Worm (Caenorhabditis elegans) whole organism, L3 larva: ENCODE results near the gene seb-3.
A peak's percentile ranks its signal among the peaks of the same experiment; 100 is the strongest.

Source experiments
- ama-1 ChIP-seq: fragments of 150-350 bp; optimal IDR thresholded peaks from 2 replicates; lab custom pipeline; 2018
- ceh-82 ChIP-seq: fragments of 150-350 bp; optimal IDR thresholded peaks from 2 replicates; lab custom pipeline; 2014; ENCODE audit warnings: missing biosample characterization, missing genetic modification characterization
- egl-5 ChIP-seq: fragments of 150-350 bp; optimal IDR thresholded peaks from 2 replicates; lab custom pipeline; 2017; ENCODE audit warnings: missing biosample characterization, missing genetic modification reagents, missing genetic modification characterization, inconsistent platforms
- nfya-1 ChIP-seq: sonication (generic microtip); optimal IDR thresholded peaks from 2 replicates; lab custom pipeline; 2017; ENCODE audit warnings: missing genetic modification characterization, mild to moderate bottlenecking, missing compliant biosample characterization, antibody characterized with exemption, moderate library complexity; ENCODE audit not compliant: insufficient read depth
- nhr-237 ChIP-seq: fragments of 150-350 bp; optimal IDR thresholded peaks from 2 replicates; lab custom pipeline; 2014; ENCODE audit warnings: missing biosample characterization, missing genetic modification characterization
- pha-4 ChIP-seq: fragments of 150-350 bp; optimal IDR thresholded peaks from 2 replicates; lab custom pipeline; 2014; ENCODE audit warnings: missing biosample characterization, missing genetic modification reagents, missing genetic modification characterization
- ztf-4 ChIP-seq: fragments of 150-350 bp; optimal IDR thresholded peaks from 2 replicates; lab custom pipeline; 2014; ENCODE audit warnings: missing biosample characterization, missing genetic modification characterization

DNA sequence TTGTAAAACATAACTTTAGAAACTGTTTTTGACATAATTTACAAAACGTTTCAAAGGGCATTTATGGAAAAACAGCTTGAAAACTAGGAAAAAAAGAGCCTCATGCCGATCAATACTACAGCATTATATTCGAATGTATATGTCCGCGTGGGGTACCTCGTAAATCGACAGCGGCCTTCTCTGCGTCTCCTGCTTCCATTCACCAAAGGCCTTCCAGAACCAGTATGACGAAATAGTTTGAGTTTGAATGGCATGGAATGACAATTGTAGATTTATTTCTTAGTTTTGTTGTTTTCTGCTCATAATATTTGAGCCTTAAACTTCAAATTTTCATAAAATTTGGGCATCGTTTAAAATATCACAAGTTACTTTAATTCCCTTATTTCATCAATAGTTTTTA, 19.3 kb downstream of the seb-3 start:
- TF ChIP-seq ama-1 (lab: Kevin White, UChicago) (no peak), nfya-1 (tag; lab: Kevin White, UChicago) (peak; percentile 46), ztf-4 (tag; lab: Kevin White, UChicago) (no peak), egl-5 (tag; lab: Kevin White, UChicago) (peak; percentile 34), nhr-237 (tag; lab: Kevin White, UChicago) (no peak), ceh-82 (no peak), pha-4 (no peak)
